Worm (Caenorhabditis elegans) whole organism, L4/young adult: ENCODE data around the gene R04A9.7.

Source experiments
- dao-5 ChIP-seq: sonication (generic microtip); optimal IDR thresholded peaks from 2 replicates; lab custom pipeline; 2016; ENCODE audit warnings: missing genotype, missing genetic modification characterization, moderate library complexity, missing compliant biosample characterization
- him-1 ChIP-seq: sonication (generic microtip); optimal IDR thresholded peaks from 2 replicates; lab custom pipeline; 2016; ENCODE audit warnings: missing genotype, missing genetic modification reagents, missing genetic modification characterization, missing compliant biosample characterization

DNA sequence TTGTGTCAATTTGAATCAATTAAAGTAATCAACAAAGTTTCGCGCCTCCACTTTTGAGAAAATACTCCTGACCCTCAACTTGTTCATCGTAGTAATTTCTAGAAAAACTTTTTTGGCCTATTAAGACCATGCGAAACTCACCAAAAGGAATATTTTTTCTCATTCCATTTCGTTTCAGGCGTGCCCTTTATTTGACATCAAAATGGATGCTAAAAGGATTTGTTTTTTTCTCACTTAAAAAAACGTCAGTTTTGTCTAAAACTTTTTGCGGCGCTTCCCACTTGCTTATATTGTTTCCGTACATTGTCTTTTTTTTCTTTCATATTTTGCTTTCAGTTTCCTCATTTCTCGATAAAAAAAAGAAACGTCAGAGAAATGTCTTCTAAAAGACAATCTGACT lies 34.2 kb downstream of the R04A9.7 start, which contains the start of gene C04E7.5:
- no peak for TF ChIP-seq him-1
- no peak for TF ChIP-seq dao-5
